Worm (Caenorhabditis elegans): ENCODE measurements around the gene ttyh-1.

The ttyh-1 gene

ce11 chrX:11357516-11357915 lies 11.0 kb upstream of the ttyh-1 start, which contains the start of gene pgp-4 (continued):
- TF ChIP-seq hlh-4 (tag; optimal IDR thresholded peaks at IDR 0.05) (no peak), lin-14 (GFP tag; optimal IDR thresholded peaks at IDR 0.05) (no peak), zip-4 (GFP tag; optimal IDR thresholded peaks at IDR 0.05) (no peak)

- TF ChIP-seq zip-4 (GFP tag; optimal IDR thresholded peaks at IDR 0.05), result no peak
- TF ChIP-seq nhr-84 (tag; optimal IDR thresholded peaks at IDR 0.05), result no peak
- TF ChIP-seq skn-1 (tag; optimal IDR thresholded peaks at IDR 0.05), result no peak
- TF ChIP-seq aly-2 (tag; optimal IDR thresholded peaks at IDR 0.05), result no peak
- no peak for TF ChIP-seq mep-1 (tag; optimal IDR thresholded peaks at IDR 0.05)
- TF ChIP-seq vab-15 (tag; optimal IDR thresholded peaks at IDR 0.05), result no peak
- TF ChIP-seq nhr-76 (tag; optimal IDR thresholded peaks at IDR 0.05), result no peak
- no peak for TF ChIP-seq nhr-19 (GFP tag; conservative IDR thresholded peaks at IDR 0.05)
- TF ChIP-seq lin-14 (GFP tag; optimal IDR thresholded peaks at IDR 0.05), result peak; percentile 43
- TF ChIP-seq ama-1 (optimal IDR thresholded peaks at IDR 0.05), result no peak
- TF ChIP-seq mab-9 (GFP tag; IDR thresholded peaks at IDR 0.05), result no peak
- no peak for TF ChIP-seq snu-23 (GFP tag; optimal IDR thresholded peaks at IDR 0.05)
- TF ChIP-seq ceh-90 (tag; optimal IDR thresholded peaks at IDR 0.05), result no peak
- no peak for TF ChIP-seq efl-1 (optimal IDR thresholded peaks at IDR 0.05)
- peak in 1 of 2 experiments; percentile 34 for TF ChIP-seq efl-1 (GFP tag; optimal IDR thresholded peaks at IDR 0.05 in 1 of 2)
- no peak for TF ChIP-seq unc-130 (tag; optimal IDR thresholded peaks at IDR 0.05)
- no peak for TF ChIP-seq nhr-77 (tag; optimal IDR thresholded peaks at IDR 0.05)
Measured at ce11 chrX:11364914-11365313, 3.6 kb upstream of the ttyh-1 start.

ce11 chrX:11365995-11366394 lies 2.5 kb upstream of the ttyh-1 start:
- TF ChIP-seq fkh-10 (GFP tag; optimal IDR thresholded peaks at IDR 0.05), result no peak
- TF ChIP-seq nhr-84 (tag; optimal IDR thresholded peaks at IDR 0.05), result no peak
- no peak for TF ChIP-seq Y116A8C.19 (tag; optimal IDR thresholded peaks at IDR 0.05; ENCODE audit: borderline replicate concordance)
- no peak for TF ChIP-seq efl-1 (optimal IDR thresholded peaks at IDR 0.05)
- TF ChIP-seq efl-1 (GFP tag; optimal IDR thresholded peaks at IDR 0.05 in 1 of 2), result no peak

- TF ChIP-seq efl-1 (optimal IDR thresholded peaks at IDR 0.05) (no peak), efl-1 (GFP tag; optimal IDR thresholded peaks at IDR 0.05 in 1 of 2) (peak in 1 of 2 experiments; percentile 58), efl-3 (GFP tag; optimal IDR thresholded peaks at IDR 0.05) (no peak)
Measured at ce11 chrX:11367087-11367486, 1.4 kb upstream of the ttyh-1 start.

ce11 chrX:11367640-11368039 lies 877 bp upstream of the ttyh-1 start:
- TF ChIP-seq sup-37 (GFP tag; optimal IDR thresholded peaks at IDR 0.05) (no peak), hlh-4 (tag; optimal IDR thresholded peaks at IDR 0.05) (no peak), pag-3 (tag; optimal IDR thresholded peaks at IDR 0.05; ENCODE audit: borderline replicate concordance, insufficient read depth) (no peak), nhr-12 (tag; optimal IDR thresholded peaks at IDR 0.05) (no peak), ama-1 (optimal IDR thresholded peaks at IDR 0.05) (no peak), tbx-2 (tag; optimal IDR thresholded peaks at IDR 0.05) (no peak), tlp-1 (tag; optimal IDR thresholded peaks at IDR 0.05) (no peak), ceh-82 (tag; optimal IDR thresholded peaks at IDR 0.05) (no peak), lin-35 (GFP tag; optimal IDR thresholded peaks at IDR 0.05) (no peak), dsc-1 (tag; optimal IDR thresholded peaks at IDR 0.05) (peak; percentile 52), isw-1 (GFP tag; IDR thresholded peaks at IDR 0.05) (no peak), xbp-1 (tag; optimal IDR thresholded peaks at IDR 0.05) (no peak), nhr-11 (tag; optimal IDR thresholded peaks at IDR 0.05) (no peak), fkh-8 (tag; optimal IDR thresholded peaks at IDR 0.05) (peak; percentile 4), hlh-17 (GFP tag; optimal IDR thresholded peaks at IDR 0.05; ENCODE audit: borderline replicate concordance) (no peak), snpc-4 (tag; optimal IDR thresholded peaks at IDR 0.05) (no peak), zag-1 (tag; optimal IDR thresholded peaks at IDR 0.05) (no peak), lin-14 (GFP tag; optimal IDR thresholded peaks at IDR 0.05) (peak; percentile 42)

Measured in whole organism, L1 larva.